Fruit fly (Drosophila melanogaster) whole organism, embryonic: Measurements from ENCODE around the gene CG17239.

ENCODE experiments used
- Blimp-1 ChIP-seq: fragments of 200-800 bp; sonication (Bioruptor generic); optimal IDR thresholded peaks from 3 replicates; lab custom pipeline; 2018; ENCODE audit warnings: missing biosample characterization, missing genetic modification characterization, mild to moderate bottlenecking, moderate library complexity, missing genetic modification reagents
- CG1024 ChIP-seq: fragments of 200-800 bp; sonication (Bioruptor generic); IDR thresholded peaks from 2 replicates; pipeline ENCODE4 v1.3.6; 2022; ENCODE audit warnings: missing biosample characterization, missing genetic modification characterization
- CG10274 ChIP-seq: fragments of 200-800 bp; sonication (Bioruptor generic); optimal IDR thresholded peaks from 3 replicates; lab custom pipeline; 2017; ENCODE audit warnings: missing biosample characterization, mild to moderate bottlenecking, missing genetic modification characterization
- CG10366 ChIP-seq: fragments of 200-800 bp; sonication (Bioruptor generic); IDR thresholded peaks from 2 replicates; pipeline ENCODE4 v1.3.6; 2022; ENCODE audit warnings: missing biosample characterization, missing genetic modification characterization
- CG10654 ChIP-seq: fragments of 200-800 bp; sonication (Bioruptor generic); optimal IDR thresholded peaks from 2 replicates; lab custom pipeline; 2016; ENCODE audit warnings: missing biosample characterization, missing genetic modification characterization
- CG11085 ChIP-seq: fragments of 200-800 bp; sonication (Bioruptor generic); IDR thresholded peaks from 2 replicates; pipeline ENCODE4 v1.3.6; 2022; ENCODE audit warnings: missing biosample characterization, missing genetic modification characterization
- CG11093 ChIP-seq: fragments of 200-800 bp; sonication (Bioruptor generic); IDR thresholded peaks from 3 replicates; pipeline ENCODE4 v1.3.6; 2022; ENCODE audit warnings: missing biosample characterization, missing genetic modification characterization
- CG11456 ChIP-seq: fragments of 200-800 bp; sonication (Bioruptor generic); IDR thresholded peaks from 3 replicates; pipeline ENCODE4 v1.3.6; 2022; ENCODE audit warnings: missing biosample characterization, missing genetic modification characterization
- CG12299 ChIP-seq: fragments of 200-800 bp; sonication (Bioruptor generic); optimal IDR thresholded peaks from 2 replicates; lab custom pipeline; 2018; ENCODE audit warnings: missing biosample characterization, mild to moderate bottlenecking, missing genetic modification characterization
- CG15269 ChIP-seq: fragments of 200-800 bp; sonication (Bioruptor generic); optimal IDR thresholded peaks from 2 replicates; lab custom pipeline; 2018; ENCODE audit warnings: missing biosample characterization, mild to moderate bottlenecking, missing genetic modification characterization, moderate library complexity
- CG1529 ChIP-seq: fragments of 200-800 bp; sonication (Bioruptor generic); optimal IDR thresholded peaks from 3 replicates; lab custom pipeline; 2018; ENCODE audit warnings: missing biosample characterization, missing genetic modification characterization
- CG1647 ChIP-seq: fragments of 200-800 bp; sonication (Bioruptor generic); optimal IDR thresholded peaks from 3 replicates; lab custom pipeline; 2016; ENCODE audit warnings: missing biosample characterization, missing genetic modification characterization
- CG18599 ChIP-seq: fragments of 200-800 bp; sonication (Bioruptor generic); optimal IDR thresholded peaks from 3 replicates; lab custom pipeline; 2017; ENCODE audit warnings: missing biosample characterization, missing genetic modification characterization, mild to moderate bottlenecking, moderate library complexity, missing genetic modification reagents
- CG2129 ChIP-seq: fragments of 200-800 bp; sonication (Bioruptor generic); IDR thresholded peaks from 2 replicates; pipeline ENCODE4 v1.3.6; 2022; ENCODE audit warnings: missing biosample characterization, missing genetic modification characterization; ENCODE audit not compliant: partially characterized antibody
- CG2712 ChIP-seq: fragments of 200-800 bp; optimal IDR thresholded peaks from 3 replicates; lab custom pipeline; 2019; ENCODE audit warnings: missing biosample characterization, mild to moderate bottlenecking, missing genetic modification characterization, moderate library complexity
- CG34376 ChIP-seq: fragments of 200-800 bp; sonication (Bioruptor generic); optimal IDR thresholded peaks from 2 replicates; lab custom pipeline; 2018; ENCODE audit warnings: missing biosample characterization, mild to moderate bottlenecking, missing genetic modification characterization
- CG3995 ChIP-seq: fragments of 200-800 bp; sonication (Bioruptor generic); optimal IDR thresholded peaks from 3 replicates; lab custom pipeline; 2016; ENCODE audit warnings: missing biosample characterization, missing genetic modification characterization
- CG4617 ChIP-seq: fragments of 200-800 bp; sonication (Bioruptor generic); optimal IDR thresholded peaks from 3 replicates; lab custom pipeline; 2016; ENCODE audit warnings: missing biosample characterization, missing genetic modification characterization, borderline replicate concordance
- CG4707 ChIP-seq: fragments of 200-800 bp; sonication (Bioruptor generic); optimal IDR thresholded peaks from 2 replicates; lab custom pipeline; 2018; ENCODE audit warnings: missing biosample characterization, mild to moderate bottlenecking, missing genetic modification characterization, moderate library complexity
- Dek ChIP-seq: fragments of 200-800 bp; sonication (Bioruptor generic); optimal IDR thresholded peaks from 3 replicates; lab custom pipeline; 2019; ENCODE audit warnings: missing biosample characterization, mild to moderate bottlenecking, missing genetic modification characterization, moderate library complexity
- Dll ChIP-seq: fragments of 200-800 bp; sonication (Bioruptor generic); IDR thresholded peaks from 4 replicates; pipeline ENCODE4 v1.3.6; 2022; ENCODE audit warnings: missing biosample characterization, missing genetic modification characterization; ENCODE audit not compliant: partially characterized antibody
- Elba2 ChIP-seq: fragments of 200-800 bp; sonication (Bioruptor generic); optimal IDR thresholded peaks from 3 replicates; lab custom pipeline; 2016; ENCODE audit warnings: missing biosample characterization, missing genetic modification characterization
- GATAe ChIP-seq: fragments of 200-800 bp; sonication (Bioruptor generic); conservative IDR thresholded peaks from 2 replicates; pipeline ENCODE4 v1.3.6; 2022; ENCODE audit warnings: missing biosample characterization, missing genetic modification characterization
- NC2α ChIP-seq: fragments of 200-800 bp; sonication (Bioruptor generic); optimal IDR thresholded peaks from 2 replicates; lab custom pipeline; 2016; ENCODE audit warnings: missing biosample characterization, missing genetic modification characterization
- NK7.1 ChIP-seq: fragments of 200-800 bp; sonication (Bioruptor generic); optimal IDR thresholded peaks from 3 replicates; lab custom pipeline; 2016; ENCODE audit warnings: missing biosample characterization, missing genetic modification characterization
- Neu2 ChIP-seq: fragments of 200-800 bp; sonication (Bioruptor generic); optimal IDR thresholded peaks from 3 replicates; lab custom pipeline; 2016; ENCODE audit warnings: missing biosample characterization, missing genetic modification characterization, borderline replicate concordance
- Nf-YA ChIP-seq: fragments of 200-800 bp; sonication (Bioruptor generic); IDR thresholded peaks from 2 replicates; pipeline ENCODE4 v1.3.6; 2022; ENCODE audit warnings: missing biosample characterization, missing genetic modification characterization
- Ssrp ChIP-seq: fragments of 200-800 bp; sonication (Bioruptor generic); optimal IDR thresholded peaks from 2 replicates; lab custom pipeline; 2018; ENCODE audit warnings: missing biosample characterization, mild to moderate bottlenecking, missing genetic modification characterization, moderate library complexity
- Xrp1 ChIP-seq: fragments of 200-800 bp; sonication (Bioruptor generic); IDR thresholded peaks from 2 replicates; pipeline ENCODE4 v1.3.6; 2022; ENCODE audit warnings: missing biosample characterization, missing genetic modification characterization
- ab ChIP-seq: fragments of 200-800 bp; sonication (Bioruptor generic); optimal IDR thresholded peaks from 2 replicates; lab custom pipeline; 2016; ENCODE audit warnings: missing biosample characterization, missing genetic modification characterization
- cas ChIP-seq: fragments of 200-800 bp; sonication (Bioruptor generic); IDR thresholded peaks from 2 replicates; pipeline ENCODE4 v1.3.6; 2022; ENCODE audit warnings: missing biosample characterization, missing genetic modification characterization
- corto ChIP-seq: fragments of 200-800 bp; sonication (Bioruptor generic); optimal IDR thresholded peaks from 2 replicates; lab custom pipeline; 2016; ENCODE audit warnings: missing biosample characterization, mild to moderate bottlenecking, missing genetic modification characterization, moderate library complexity
- gfzf ChIP-seq: fragments of 200-800 bp; sonication (Bioruptor generic); optimal IDR thresholded peaks from 2 replicates; lab custom pipeline; 2016; ENCODE audit warnings: missing biosample characterization, mild to moderate bottlenecking, missing genetic modification characterization, moderate library complexity
- gsb-n ChIP-seq: fragments of 200-800 bp; sonication (Bioruptor generic); optimal IDR thresholded peaks from 3 replicates; lab custom pipeline; 2018; ENCODE audit warnings: missing biosample characterization, mild to moderate bottlenecking, missing genetic modification characterization
- jing ChIP-seq: fragments of 200-800 bp; sonication (Bioruptor generic); optimal IDR thresholded peaks from 2 replicates; lab custom pipeline; 2018; ENCODE audit warnings: missing biosample characterization, mild to moderate bottlenecking, missing genetic modification characterization
- klu ChIP-seq: fragments of 200-800 bp; sonication (Bioruptor generic); IDR thresholded peaks from 2 replicates; pipeline ENCODE4 v1.3.6; 2022; ENCODE audit warnings: missing biosample characterization, missing genetic modification characterization
- knrl ChIP-seq: fragments of 200-800 bp; sonication (Bioruptor generic); IDR thresholded peaks from 3 replicates; pipeline ENCODE4 v1.3.6; 2022; ENCODE audit warnings: missing biosample characterization, missing genetic modification characterization; ENCODE audit not compliant: partially characterized antibody
- lmd ChIP-seq: fragments of 200-800 bp; sonication (Bioruptor generic); IDR thresholded peaks from 2 replicates; pipeline ENCODE4 v1.3.6; 2022; ENCODE audit warnings: missing biosample characterization, missing genetic modification characterization
- mam ChIP-seq: fragments of 200-800 bp; sonication (Bioruptor generic); optimal IDR thresholded peaks from 3 replicates; lab custom pipeline; 2016; ENCODE audit warnings: missing biosample characterization, missing genetic modification characterization
- phol ChIP-seq: fragments of 200-800 bp; sonication (Bioruptor generic); optimal IDR thresholded peaks from 3 replicates; lab custom pipeline; 2018; ENCODE audit warnings: missing biosample characterization, mild to moderate bottlenecking, missing genetic modification characterization, moderate library complexity
- ro ChIP-seq: fragments of 200-800 bp; sonication (Bioruptor generic); IDR thresholded peaks from 2 replicates; pipeline ENCODE4 v1.3.6; 2022; ENCODE audit warnings: missing biosample characterization, missing genetic modification characterization
- schlank ChIP-seq: fragments of 200-800 bp; sonication (Bioruptor generic); optimal IDR thresholded peaks from 2 replicates; lab custom pipeline; 2018; ENCODE audit warnings: missing biosample characterization, mild to moderate bottlenecking, missing genetic modification characterization
- scrt ChIP-seq: fragments of 200-800 bp; sonication (Bioruptor generic); optimal IDR thresholded peaks from 2 replicates; lab custom pipeline; 2018; ENCODE audit warnings: missing biosample characterization, mild to moderate bottlenecking, missing genetic modification characterization, moderate library complexity
- sim ChIP-seq: fragments of 200-800 bp; sonication (Bioruptor generic); IDR thresholded peaks from 2 replicates; pipeline ENCODE4 v1.3.6; 2022; ENCODE audit warnings: missing biosample characterization, missing genetic modification characterization
- slou ChIP-seq: fragments of 200-800 bp; sonication (Bioruptor generic); optimal IDR thresholded peaks from 3 replicates; lab custom pipeline; 2016; ENCODE audit warnings: missing biosample characterization, missing genetic modification characterization
- so ChIP-seq: fragments of 200-800 bp; sonication (Bioruptor generic); IDR thresholded peaks from 3 replicates; pipeline ENCODE4 v1.3.6; 2022; ENCODE audit warnings: missing biosample characterization, missing genetic modification characterization
- twi ChIP-seq: fragments of 200-800 bp; optimal IDR thresholded peaks from 2 replicates; lab custom pipeline; 2019; ENCODE audit warnings: missing biosample characterization, mild to moderate bottlenecking, missing genetic modification characterization, moderate library complexity
- zfh1 ChIP-seq: fragments of 200-800 bp; sonication (Bioruptor generic); IDR thresholded peaks from 3 replicates; pipeline ENCODE4 v1.3.6; 2022; ENCODE audit warnings: missing biosample characterization, missing genetic modification characterization

CG17239 gene

dm6 chr2L:2202018-2202852, 49.9 kb downstream of the CG17239 start (continued):
- TF ChIP-seq corto (GFP tag; lab: Kevin White, UChicago) (peak; percentile 99), ab (GFP tag; lab: Kevin White, UChicago) (peak; percentile 95), slou (GFP tag; lab: Kevin White, UChicago) (peak; percentile 78), Xrp1 (GFP tag; lab: Robert Waterston, UW) (peak; percentile 100), NK7.1 (peak; percentile 96), so (peak; percentile 99), Neu2 (GFP tag; lab: Kevin White, UChicago) (peak; percentile 96), Nf-YA (GFP tag; lab: Robert Waterston, UW) (peak; percentile 99), sim (GFP tag; lab: Robert Waterston, UW) (peak; percentile 99), Dll (GFP tag; lab: Robert Waterston, UW) (peak; percentile 68; the same call in 3 of the 4 replicates), lmd (GFP tag; lab: Robert Waterston, UW) (peak; percentile 98), CG1529 (peak; percentile 100), Blimp-1 (GFP tag; lab: Kevin White, UChicago) (peak; percentile 99), klu (GFP tag; lab: Robert Waterston, UW) (peak; percentile 89), CG4617 (peak; percentile 98), Dek (tag; lab: Kevin White, UChicago) (peak; percentile 92), jing (GFP tag; lab: Kevin White, UChicago) (peak; percentile 99), phol (tag; lab: Kevin White, UChicago) (peak; percentile 99), CG4707 (GFP tag; lab: Kevin White, UChicago) (peak; percentile 98), CG12299 (tag; lab: Kevin White, UChicago) (peak; percentile 97), CG11093 (peak; percentile 99), schlank (tag; lab: Kevin White, UChicago) (peak; percentile 59), gfzf (GFP tag; lab: Kevin White, UChicago) (peak; percentile 31), CG10274 (GFP tag; lab: Kevin White, UChicago) (peak; percentile 83), CG18599 (GFP tag; lab: Kevin White, UChicago) (peak; percentile 95), GATAe (0 out of 2 replicates have a peak, but pooled peaks have one; percentile 22), CG15269 (tag; lab: Kevin White, UChicago) (peak; percentile 96), Ssrp (peak; percentile 99), CG11456 (peak; percentile 89), CG3995 (GFP tag; lab: Kevin White, UChicago) (peak; percentile 47), knrl (GFP tag; lab: Robert Waterston, UW) (peak; percentile 70; the same call in 2 of the 3 replicates), CG10366 (GFP tag; lab: Robert Waterston, UW) (peak; percentile 99), ro (GFP tag; lab: Robert Waterston, UW) (peak; percentile 99), Elba2 (GFP tag; lab: Kevin White, UChicago) (peak; percentile 97), cas (GFP tag; lab: Robert Waterston, UW) (peak; percentile 79), mam (GFP tag; lab: Kevin White, UChicago) (peak; percentile 90), CG2712 (tag; lab: Kevin White, UChicago) (peak; percentile 100), CG11085 (GFP tag; lab: Robert Waterston, UW) (peak; percentile 89), CG1647 (GFP tag; lab: Kevin White, UChicago) (peak; percentile 96), CG10654 (GFP tag; lab: Kevin White, UChicago) (peak; percentile 98), NC2α (peak; percentile 98), gsb-n (peak; percentile 100), CG1024 (GFP tag; lab: Robert Waterston, UW) (peak; percentile 98), twi (tag; lab: Kevin White, UChicago) (peak; percentile 97), scrt (peak; percentile 92), zfh1 (GFP tag; lab: Robert Waterston, UW) (peak; percentile 100), CG2129 (GFP tag; lab: Robert Waterston, UW) (0 out of 2 replicates have a peak, but pooled peaks have one; percentile 33), CG34376 (no peak)
